Worm (Caenorhabditis elegans): ENCODE results near the gene Y45F3A.9.

DNA sequence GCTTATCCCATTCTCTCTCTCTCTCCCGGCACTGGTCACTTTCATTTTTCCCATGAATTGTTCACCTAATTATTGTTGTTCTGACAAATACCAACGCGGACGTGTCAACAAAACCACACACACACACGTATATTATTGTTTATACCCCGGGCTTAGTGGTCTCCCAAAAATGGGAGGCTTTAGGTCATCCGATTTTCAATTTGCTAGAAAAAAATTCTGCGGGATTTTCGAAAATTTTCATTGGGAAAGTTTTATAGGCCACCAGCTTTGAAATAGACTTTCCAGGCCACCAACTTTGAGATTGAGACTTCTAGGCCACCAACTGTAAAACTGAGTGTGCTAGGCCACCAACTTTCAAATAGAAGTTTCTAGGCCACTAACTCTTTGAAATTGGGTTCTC lies 43.0 kb upstream of the Y45F3A.9 start:
- TF ChIP-seq lin-1 (GFP tag; IDR thresholded peaks at IDR 0.05) (no peak), ceh-32 (tag; optimal IDR thresholded peaks at IDR 0.05; ENCODE audit: poor library complexity) (no peak), nhr-10 (tag; optimal IDR thresholded peaks at IDR 0.05) (no peak)

Measured in whole organism, L4 larva.